Fruit fly (Drosophila melanogaster) whole organism, embryonic: ENCODE results near the gene CG7173.

ENCODE experiments used
- Asciz ChIP-seq: fragments of 200-800 bp; sonication (Bioruptor generic); optimal IDR thresholded peaks from 2 replicates; lab custom pipeline; 2017; ENCODE audit warnings: missing biosample characterization, mild to moderate bottlenecking, missing genetic modification characterization, missing genetic modification reagents
- CG10366 ChIP-seq: fragments of 200-800 bp; sonication (Bioruptor generic); IDR thresholded peaks from 2 replicates; pipeline ENCODE4 v1.3.6; 2022; ENCODE audit warnings: missing biosample characterization, missing genetic modification characterization
- CG11398 ChIP-seq: fragments of 200-800 bp; sonication (Bioruptor generic); optimal IDR thresholded peaks from 2 replicates; lab custom pipeline; 2016; ENCODE audit warnings: missing biosample characterization, missing genetic modification characterization
- CG11504 ChIP-seq: fragments of 200-800 bp; sonication (Bioruptor generic); optimal IDR thresholded peaks from 3 replicates; lab custom pipeline; 2019; ENCODE audit warnings: missing biosample characterization, mild to moderate bottlenecking, missing genetic modification characterization, moderate library complexity
- CG13123 ChIP-seq: fragments of 200-800 bp; sonication (Bioruptor generic); optimal IDR thresholded peaks from 2 replicates; lab custom pipeline; 2016; ENCODE audit warnings: missing biosample characterization, missing genetic modification characterization
- CG13424 ChIP-seq: fragments of 200-800 bp; sonication (Bioruptor generic); optimal IDR thresholded peaks from 2 replicates; lab custom pipeline; 2019; ENCODE audit warnings: missing biosample characterization, mild to moderate bottlenecking, missing genetic modification characterization, moderate library complexity
- CG13775 ChIP-seq: fragments of 200-800 bp; sonication (Bioruptor generic); optimal IDR thresholded peaks from 3 replicates; lab custom pipeline; 2017; ENCODE audit warnings: missing biosample characterization, mild to moderate bottlenecking, missing genetic modification characterization
- CG15601 ChIP-seq: fragments of 200-800 bp; sonication (Bioruptor generic); optimal IDR thresholded peaks from 3 replicates; lab custom pipeline; 2019; ENCODE audit warnings: missing biosample characterization, mild to moderate bottlenecking, missing genetic modification characterization, moderate library complexity
- CG15696 ChIP-seq: fragments of 200-800 bp; sonication (Bioruptor generic); optimal IDR thresholded peaks from 2 replicates; lab custom pipeline; 2019; ENCODE audit warnings: missing biosample characterization, mild to moderate bottlenecking, missing genetic modification characterization, moderate library complexity
- CG1602 ChIP-seq: fragments of 200-800 bp; sonication (Bioruptor generic); optimal IDR thresholded peaks from 3 replicates; lab custom pipeline; 2016; ENCODE audit warnings: missing biosample characterization, missing genetic modification characterization
- CG17829 ChIP-seq: fragments of 200-800 bp; optimal IDR thresholded peaks from 2 replicates; lab custom pipeline; 2019; ENCODE audit warnings: missing biosample characterization, mild to moderate bottlenecking, missing genetic modification characterization, moderate library complexity
- CG31224 ChIP-seq: fragments of 200-800 bp; sonication (Bioruptor generic); IDR thresholded peaks from 2 replicates; pipeline ENCODE4 v1.3.6; 2022; ENCODE audit warnings: missing biosample characterization, missing genetic modification characterization
- CG3726 ChIP-seq: fragments of 200-800 bp; sonication (Bioruptor generic); IDR thresholded peaks from 3 replicates; pipeline ENCODE4, ENCODE4 v1.3.6; 2022; ENCODE audit warnings: missing biosample characterization, missing genetic modification characterization
- CG4854 ChIP-seq: fragments of 200-800 bp; sonication (Bioruptor generic); optimal IDR thresholded peaks from 2 replicates; lab custom pipeline; 2016; ENCODE audit warnings: missing biosample characterization, missing genetic modification characterization, inconsistent platforms
- CG6254 ChIP-seq: fragments of 200-800 bp; sonication (Bioruptor generic); optimal IDR thresholded peaks from 3 replicates; lab custom pipeline; 2017; ENCODE audit warnings: mild to moderate bottlenecking, missing biosample characterization, missing genetic modification reagents, missing genetic modification characterization
- CG6813 ChIP-seq: fragments of 200-800 bp; sonication (Bioruptor generic); optimal IDR thresholded peaks from 2 replicates; lab custom pipeline; 2017; ENCODE audit warnings: missing biosample characterization, missing genetic modification characterization, mild to moderate bottlenecking, moderate library complexity, missing genetic modification reagents
- CG7357 ChIP-seq: fragments of 200-800 bp; sonication (Bioruptor generic); IDR thresholded peaks from 3 replicates; pipeline ENCODE4 v1.3.6; 2022; ENCODE audit warnings: missing biosample characterization, missing genetic modification characterization
- CG7372 ChIP-seq: fragments of 200-800 bp; sonication (Bioruptor generic); IDR thresholded peaks from 2 replicates; pipeline ENCODE4 v1.3.6; 2022; ENCODE audit warnings: missing biosample characterization, missing genetic modification characterization
- CG8089 ChIP-seq: fragments of 200-800 bp; sonication (Bioruptor generic); optimal IDR thresholded peaks from 3 replicates; lab custom pipeline; 2016; ENCODE audit warnings: missing biosample characterization, missing genetic modification characterization
- CG9609 ChIP-seq: fragments of 200-800 bp; sonication (Bioruptor generic); optimal IDR thresholded peaks from 3 replicates; lab custom pipeline; 2016; ENCODE audit warnings: missing biosample characterization, missing genetic modification characterization
- Dbx ChIP-seq: fragments of 200-800 bp; sonication (Bioruptor generic); IDR thresholded peaks from 3 replicates; pipeline ENCODE4 v1.3.6; 2022; ENCODE audit warnings: missing biosample characterization, missing genetic modification characterization
- Dip2 ChIP-seq: fragments of 200-800 bp; sonication (Bioruptor generic); IDR thresholded peaks from 2 replicates; pipeline ENCODE4 v1.3.6; 2022; ENCODE audit warnings: missing biosample characterization, missing genetic modification characterization
- Doc3 ChIP-seq: fragments of 200-800 bp; sonication (Bioruptor generic); IDR thresholded peaks from 3 replicates; pipeline ENCODE4 v1.3.6; 2022; ENCODE audit warnings: missing biosample characterization, missing genetic modification characterization; ENCODE audit not compliant: partially characterized antibody
- Ets97D ChIP-seq: fragments of 200-800 bp; sonication (Bioruptor generic); optimal IDR thresholded peaks from 3 replicates; lab custom pipeline; 2016; ENCODE audit warnings: missing biosample characterization, missing genetic modification characterization
- Fer1 ChIP-seq: fragments of 200-800 bp; sonication (Bioruptor generic); optimal IDR thresholded peaks from 2 replicates; lab custom pipeline; 2017; ENCODE audit warnings: missing biosample characterization, mild to moderate bottlenecking, missing genetic modification characterization
- Hr3 ChIP-seq: fragments of 200-800 bp; sonication (Bioruptor generic); optimal IDR thresholded peaks from 3 replicates; lab custom pipeline; 2016; ENCODE audit warnings: missing biosample characterization, missing genetic modification characterization
- Lim3 ChIP-seq: fragments of 200-800 bp; sonication (Bioruptor generic); IDR thresholded peaks from 2 replicates; pipeline ENCODE4 v1.3.6; 2022; ENCODE audit warnings: missing biosample characterization, missing genetic modification characterization
- Nf-YC ChIP-seq: fragments of 200-800 bp; optimal IDR thresholded peaks from 3 replicates; lab custom pipeline; 2019; ENCODE audit warnings: missing biosample characterization, mild to moderate bottlenecking, missing genetic modification characterization, moderate library complexity
- PHDP ChIP-seq: fragments of 200-800 bp; sonication (Bioruptor generic); optimal IDR thresholded peaks from 3 replicates; lab custom pipeline; 2018; ENCODE audit warnings: missing biosample characterization, mild to moderate bottlenecking, missing genetic modification characterization, moderate library complexity
- Pdp1 ChIP-seq, 2 experiments: fragments of 200-800 bp; sonication (Bioruptor generic); optimal IDR thresholded peaks; 3 replicates each; lab custom pipeline; 2016; ENCODE audit warnings: missing biosample characterization in 2 of 2, missing genetic modification characterization in 2 of 2, mild to moderate bottlenecking in 1 of 2, moderate library complexity in 1 of 2
- Xbp1 ChIP-seq: fragments of 200-800 bp; sonication (Bioruptor generic); optimal IDR thresholded peaks from 3 replicates; lab custom pipeline; 2016; ENCODE audit warnings: missing biosample characterization, mild to moderate bottlenecking, missing genetic modification characterization
- aop ChIP-seq: fragments of 200-800 bp; sonication (Bioruptor generic); IDR thresholded peaks from 2 replicates; pipeline ENCODE4 v1.3.6; 2022; ENCODE audit warnings: missing biosample characterization, missing genetic modification characterization
- ara ChIP-seq: fragments of 200-800 bp; sonication (Bioruptor generic); IDR thresholded peaks from 2 replicates; pipeline ENCODE4 v1.3.6; 2022; ENCODE audit warnings: missing biosample characterization, missing genetic modification characterization
- bowl ChIP-seq: fragments of 200-800 bp; sonication (Bioruptor generic); IDR thresholded peaks from 2 replicates; pipeline ENCODE4 v1.3.6; 2022; ENCODE audit warnings: missing biosample characterization, missing genetic modification characterization
- cato ChIP-seq: fragments of 200-800 bp; sonication (Bioruptor generic); optimal IDR thresholded peaks from 2 replicates; lab custom pipeline; 2016; ENCODE audit warnings: missing biosample characterization, missing genetic modification characterization, borderline replicate concordance
- corto ChIP-seq: fragments of 200-800 bp; sonication (Bioruptor generic); optimal IDR thresholded peaks from 2 replicates; lab custom pipeline; 2016; ENCODE audit warnings: missing biosample characterization, mild to moderate bottlenecking, missing genetic modification characterization, moderate library complexity
- dmrt99B ChIP-seq: fragments of 200-800 bp; sonication (Bioruptor generic); optimal IDR thresholded peaks from 2 replicates; lab custom pipeline; 2018; ENCODE audit warnings: missing biosample characterization, mild to moderate bottlenecking, missing genetic modification characterization, moderate library complexity
- ewg ChIP-seq: fragments of 200-800 bp; sonication (Bioruptor generic); optimal IDR thresholded peaks from 3 replicates; lab custom pipeline; 2017; ENCODE audit warnings: mild to moderate bottlenecking, missing biosample characterization, missing genetic modification reagents, missing genetic modification characterization
- hth ChIP-seq: fragments of >200 bp; optimal IDR thresholded peaks from 2 replicates; lab custom pipeline; 2017; ENCODE audit warnings: inconsistent platforms
- lov ChIP-seq, 2 experiments: fragments of 200-800 bp in 1 of 2; fragments of >200 bp in 1 of 2; sonication (Bioruptor generic) in 1 of 2; IDR thresholded peaks in 1 of 2; optimal IDR thresholded peaks in 1 of 2; 2 replicates in 1 of 2; 3 replicates in 1 of 2; pipeline versions ENCODE4 v1.3.6 to Lab custom; 2017 to 2022; ENCODE audit warnings: missing biosample characterization in 1 of 2, missing genetic modification characterization in 1 of 2
- org-1 ChIP-seq: fragments of 200-800 bp; sonication (Bioruptor generic); optimal IDR thresholded peaks from 2 replicates; lab custom pipeline; 2017; ENCODE audit warnings: missing biosample characterization, missing genetic modification characterization
- pnt ChIP-seq: fragments of 200-800 bp; sonication (Bioruptor generic); optimal IDR thresholded peaks from 3 replicates; lab custom pipeline; 2016; ENCODE audit warnings: missing biosample characterization, missing genetic modification characterization
- sens-2 ChIP-seq: fragments of 200-800 bp; sonication (Bioruptor generic); IDR thresholded peaks from 2 replicates; pipeline ENCODE4 v1.3.6; 2022; ENCODE audit warnings: missing biosample characterization, missing genetic modification characterization
- stwl ChIP-seq: fragments of 200-800 bp; sonication (Bioruptor generic); optimal IDR thresholded peaks from 3 replicates; lab custom pipeline; 2018; ENCODE audit warnings: missing biosample characterization, mild to moderate bottlenecking, missing genetic modification characterization, moderate library complexity
- twi ChIP-seq: fragments of 200-800 bp; optimal IDR thresholded peaks from 2 replicates; lab custom pipeline; 2019; ENCODE audit warnings: missing biosample characterization, mild to moderate bottlenecking, missing genetic modification characterization, moderate library complexity
- vvl ChIP-seq: fragments of 200-800 bp; sonication (Bioruptor generic); IDR thresholded peaks from 2 replicates; pipeline ENCODE4 v1.3.6; 2022; ENCODE audit warnings: missing biosample characterization, missing genetic modification characterization
- zen ChIP-seq: fragments of 200-800 bp; sonication (Bioruptor generic); optimal IDR thresholded peaks from 3 replicates; lab custom pipeline; 2018; ENCODE audit warnings: missing biosample characterization, mild to moderate bottlenecking, missing genetic modification characterization, moderate library complexity

The CG7173 gene

DNA sequence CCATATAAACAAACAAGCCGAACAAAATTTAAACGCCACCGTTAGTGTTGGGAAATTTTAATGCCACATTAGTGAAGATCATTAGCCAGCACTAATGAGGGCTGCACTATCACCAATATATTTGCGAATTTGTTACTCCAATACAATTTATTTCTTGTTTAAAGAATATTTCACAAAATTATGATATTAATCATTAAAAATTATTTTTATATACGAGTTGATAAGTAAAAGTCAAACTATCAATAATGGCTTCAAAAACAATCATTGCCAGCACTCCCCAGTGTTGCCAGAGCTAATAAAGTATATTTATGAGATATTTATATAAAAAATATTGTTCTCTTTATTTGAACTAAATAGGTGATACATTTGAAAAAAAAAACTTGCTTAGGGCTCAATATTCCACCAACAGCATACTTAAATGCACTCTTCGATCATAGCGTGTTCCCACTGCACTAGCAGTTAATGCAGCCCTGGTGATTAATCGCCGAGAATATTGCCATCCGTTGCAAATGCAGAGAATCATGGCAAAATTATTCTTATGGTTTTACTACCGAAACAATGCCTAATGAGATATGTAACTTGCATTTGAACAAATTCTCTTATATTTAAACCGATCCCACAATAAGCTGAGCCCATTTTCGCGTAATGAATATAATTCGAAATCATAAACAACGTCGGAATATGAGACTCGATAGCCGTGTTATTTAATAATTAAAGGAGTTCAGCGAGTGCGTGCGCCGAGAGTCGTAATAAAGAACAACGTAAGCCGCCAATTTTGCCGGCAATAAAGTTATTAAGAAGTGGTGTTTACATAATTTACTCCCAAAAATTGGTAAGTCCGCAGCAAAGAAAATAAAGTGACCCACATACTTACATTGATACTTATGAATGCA lies 42.0 kb downstream of the CG7173 start, which contains the start of the genes SAK and Cdk12 (continued):
- TF ChIP-seq Nf-YC (tag; lab: Kevin White, UChicago) = peak; percentile 83
- TF ChIP-seq Dip2 (GFP tag; lab: Robert Waterston, UW) = no peak; the same call in 1 of the 2 replicates
- peak; percentile 91 for TF ChIP-seq Hr3 (GFP tag; lab: Kevin White, UChicago)
- TF ChIP-seq CG13424 (tag; lab: Kevin White, UChicago) = peak; percentile 90
- TF ChIP-seq CG6813 (GFP tag; lab: Kevin White, UChicago) = peak; percentile 42
- TF ChIP-seq org-1 (GFP tag; lab: Kevin White, UChicago) = peak; percentile 64
- TF ChIP-seq dmrt99B (tag; lab: Kevin White, UChicago) = peak; percentile 83
- TF ChIP-seq CG10366 (GFP tag; lab: Robert Waterston, UW) = peak; percentile 71; the same call in 1 of the 2 replicates
- peak; percentile 70 for TF ChIP-seq Asciz (GFP tag; lab: Kevin White, UChicago)
- peak; percentile 85 for TF ChIP-seq PHDP
- TF ChIP-seq ewg (GFP tag; lab: Kevin White, UChicago) = peak; percentile 61
- peak; percentile 93 for TF ChIP-seq stwl (tag; lab: Kevin White, UChicago)
- TF ChIP-seq Pdp1 (GFP tag; optimal IDR thresholded peaks at IDR 0.05; lab: Kevin White, UChicago) = peak; percentile 76 to 80
- peak; percentile 79 for TF ChIP-seq Fer1 (GFP tag; lab: Kevin White, UChicago)
- peak; percentile 36 for TF ChIP-seq CG8089 (GFP tag; lab: Kevin White, UChicago)
- peak; percentile 47; the same call in 1 of the 2 replicates for TF ChIP-seq aop (GFP tag; lab: Robert Waterston, UW)
- TF ChIP-seq CG13123 (GFP tag; lab: Kevin White, UChicago) = peak; percentile 32
- no peak for TF ChIP-seq hth (lab: Kevin White, UChicago)
- peak; percentile 58 for TF ChIP-seq Ets97D (GFP tag; lab: Kevin White, UChicago)
- peak; percentile 88 for TF ChIP-seq vvl (GFP tag; lab: Robert Waterston, UW)
- TF ChIP-seq CG9609 (GFP tag; lab: Kevin White, UChicago) = peak; percentile 50
- peak; percentile 18; the same call in 1 of the 3 replicates for TF ChIP-seq Doc3 (GFP tag; lab: Robert Waterston, UW)
- TF ChIP-seq CG15601 (tag; lab: Kevin White, UChicago) = peak; percentile 82
- peak; percentile 85 for TF ChIP-seq CG15696
- TF ChIP-seq CG31224 (GFP tag; lab: Robert Waterston, UW) = peak; percentile 78
- TF ChIP-seq pnt (GFP tag; lab: Kevin White, UChicago) = peak; percentile 71
- peak; percentile 48; the same call in 1 of the 2 replicates for TF ChIP-seq sens-2
- peak; percentile 87 for TF ChIP-seq zen (tag; lab: Kevin White, UChicago)
- TF ChIP-seq Xbp1 = peak; percentile 88
- TF ChIP-seq bowl = 0 out of 2 replicates have a peak, but pooled peaks have one; percentile 30
- no peak for TF ChIP-seq corto (GFP tag; lab: Kevin White, UChicago)
- peak; percentile 68 for TF ChIP-seq cato
- peak; percentile 88 for TF ChIP-seq CG11504
- TF ChIP-seq CG4854 (GFP tag; lab: Kevin White, UChicago) = peak; percentile 21
- peak; percentile 76 for TF ChIP-seq CG6254
- peak; percentile 73; the same call in 2 of the 3 replicates for TF ChIP-seq CG3726
- peak; percentile 74 for TF ChIP-seq ara
- peak; percentile 71 for TF ChIP-seq twi (tag; lab: Kevin White, UChicago)
- peak; percentile 93 for TF ChIP-seq CG13775 (GFP tag; lab: Kevin White, UChicago)
- TF ChIP-seq lov (optimal IDR thresholded peaks at IDR 0.05; lab: Kevin White, UChicago) = no peak
- TF ChIP-seq lov (GFP tag; IDR thresholded peaks at IDR 0.05; lab: Robert Waterston, UW) = no peak
- TF ChIP-seq CG17829 = peak; percentile 89
- peak; percentile 97 for TF ChIP-seq CG7357
- no peak for TF ChIP-seq Lim3
- no peak for TF ChIP-seq CG11398 (GFP tag; lab: Kevin White, UChicago)
- peak; percentile 88 for TF ChIP-seq CG1602 (GFP tag; lab: Kevin White, UChicago)
- TF ChIP-seq CG7372 (GFP tag; lab: Robert Waterston, UW) = peak; percentile 74
- TF ChIP-seq Dbx = peak; percentile 84
